Fruit fly (Drosophila melanogaster) whole organism, embryonic: ENCODE data around the gene CG4455.

ENCODE experiments used
- Blimp-1 ChIP-seq: fragments of 200-800 bp; sonication (Bioruptor generic); optimal IDR thresholded peaks from 3 replicates; lab custom pipeline; 2018; ENCODE audit warnings: missing biosample characterization, missing genetic modification characterization, mild to moderate bottlenecking, moderate library complexity, missing genetic modification reagents
- CG1602 ChIP-seq: fragments of 200-800 bp; sonication (Bioruptor generic); optimal IDR thresholded peaks from 3 replicates; lab custom pipeline; 2016; ENCODE audit warnings: missing biosample characterization, missing genetic modification characterization
- CG30431 ChIP-seq: fragments of 200-800 bp; sonication (Bioruptor generic); optimal IDR thresholded peaks from 2 replicates; lab custom pipeline; 2017; ENCODE audit warnings: missing biosample characterization, missing genetic modification characterization
- CG4617 ChIP-seq: fragments of 200-800 bp; sonication (Bioruptor generic); optimal IDR thresholded peaks from 3 replicates; lab custom pipeline; 2016; ENCODE audit warnings: missing biosample characterization, missing genetic modification characterization, borderline replicate concordance
- CG9437 ChIP-seq: fragments of 200-800 bp; sonication (Bioruptor generic); optimal IDR thresholded peaks from 2 replicates; lab custom pipeline; 2018; ENCODE audit warnings: missing biosample characterization, mild to moderate bottlenecking, missing genetic modification characterization
- Camta ChIP-seq: fragments of 200-800 bp; sonication (Bioruptor generic); optimal IDR thresholded peaks from 2 replicates; lab custom pipeline; 2016; ENCODE audit warnings: missing biosample characterization, missing genetic modification characterization
- Dfd ChIP-seq, 2 experiments: fragments of >200 bp; optimal IDR thresholded peaks; 2 replicates each; lab custom pipeline; 2017; ENCODE audit warnings: missing biosample characterization in 2 of 2, missing genetic modification characterization in 2 of 2
- lola ChIP-seq, 3 experiments: fragments of >200 bp in 2 of 3; fragments of 200-800 bp in 1 of 3; sonication (Bioruptor generic) in 1 of 3; optimal IDR thresholded peaks; 2 replicates each; lab custom pipeline; 2017 to 2019; ENCODE audit warnings: missing biosample characterization in 3 of 3, missing genetic modification characterization in 3 of 3, mild to moderate bottlenecking in 1 of 3, moderate library complexity in 1 of 3
- org-1 ChIP-seq: fragments of 200-800 bp; sonication (Bioruptor generic); optimal IDR thresholded peaks from 2 replicates; lab custom pipeline; 2017; ENCODE audit warnings: missing biosample characterization, missing genetic modification characterization

DNA sequence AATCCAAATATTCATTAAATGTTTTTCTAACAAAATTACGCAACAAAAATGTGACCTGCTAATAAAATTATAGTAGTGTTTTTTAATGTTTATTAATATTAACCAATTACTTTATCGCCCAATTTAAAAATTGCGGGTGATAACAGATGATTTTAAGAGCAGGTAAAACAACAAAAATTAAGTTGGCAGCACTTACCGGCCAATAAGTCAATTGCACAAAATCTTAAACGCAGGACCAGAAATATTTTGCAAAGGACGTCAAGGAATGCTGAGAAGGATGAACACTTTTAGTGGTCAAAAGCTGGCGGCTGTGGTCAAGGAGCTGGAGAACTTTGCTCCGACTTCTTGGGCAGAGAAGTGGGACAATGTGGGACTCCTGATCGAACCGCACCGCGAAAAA is 25.8 kb upstream of the CG4455 start, which contains the start of gene CG4278:
- no peak for TF ChIP-seq Camta
- no peak for TF ChIP-seq CG30431
- no peak for TF ChIP-seq lola (GFP tag; optimal IDR thresholded peaks at IDR 0.05; lab: Kevin White, UChicago)
- no peak for TF ChIP-seq Blimp-1 (GFP tag; lab: Kevin White, UChicago)
- TF ChIP-seq CG1602, result no peak
- TF ChIP-seq CG4617 (GFP tag; lab: Kevin White, UChicago), result no peak
- TF ChIP-seq CG9437, result no peak
- TF ChIP-seq org-1 (GFP tag; lab: Kevin White, UChicago), result no peak
- TF ChIP-seq Dfd (GFP tag; optimal IDR thresholded peaks at IDR 0.05; lab: Kevin White, UChicago), result no peak
